Fruit fly (Drosophila melanogaster): ENCODE measurements around the gene CG31917.

Gene CG31917

DNA sequence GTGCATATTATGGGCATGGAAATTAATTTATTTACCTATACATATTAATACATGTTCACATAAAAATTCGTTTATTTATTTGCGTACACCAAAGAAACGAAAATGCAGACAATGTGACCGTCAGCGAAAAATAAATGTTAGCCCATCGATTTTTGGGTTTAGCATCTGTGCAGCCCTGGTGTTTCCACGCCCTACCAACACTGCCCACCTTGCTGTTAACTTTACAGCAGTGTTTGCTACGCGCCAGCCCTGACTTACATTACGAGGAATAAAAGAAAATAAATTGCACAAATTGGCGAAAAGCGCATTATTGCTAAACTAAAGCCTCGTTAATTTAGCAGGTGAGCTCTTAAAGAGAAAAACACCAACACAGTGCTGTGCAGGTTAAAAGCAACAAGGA lies 32.4 kb upstream of the CG31917 start, which contains the start of the genes CG33995, CG44000 and CG44001 (continued):
- no peak for TF ChIP-seq Eip74EF (GFP tag; optimal IDR thresholded peaks at IDR 0.05)
- TF ChIP-seq CG15514 (GFP tag; optimal IDR thresholded peaks at IDR 0.05): peak; percentile 84
- peak; percentile 96 for TF ChIP-seq Ets65A (GFP tag)
- TF ChIP-seq Pdp1 (GFP tag; optimal IDR thresholded peaks at IDR 0.05): peak; percentile 23 to 76
- peak; percentile 50 for TF ChIP-seq Max (GFP tag; optimal IDR thresholded peaks at IDR 0.05)
- peak; percentile 2 for TF ChIP-seq Jarid2 (GFP tag; optimal IDR thresholded peaks at IDR 0.05)
- no peak for TF ChIP-seq CG6854 (GFP tag; optimal IDR thresholded peaks at IDR 0.05)
- TF ChIP-seq CG10959 (GFP tag; IDR thresholded peaks at IDR 0.05): no peak
- no peak for TF ChIP-seq CG2199 (GFP tag; IDR thresholded peaks at IDR 0.05)
- no peak for TF ChIP-seq toy (GFP tag; IDR thresholded peaks at IDR 0.05)
- TF ChIP-seq phol (tag; optimal IDR thresholded peaks at IDR 0.05): peak; percentile 66
- no peak for TF ChIP-seq D19B (GFP tag; optimal IDR thresholded peaks at IDR 0.05)
- no peak for TF ChIP-seq dimm (GFP tag; IDR thresholded peaks at IDR 0.05)
- TF ChIP-seq Doc2 (GFP tag; IDR thresholded peaks at IDR 0.05): no peak
- no peak for TF ChIP-seq corto (GFP tag; optimal IDR thresholded peaks at IDR 0.05)
- TF ChIP-seq Ets97D (GFP tag; optimal IDR thresholded peaks at IDR 0.05): peak; percentile 85
- peak; percentile 23 for TF ChIP-seq p53 (GFP tag; optimal IDR thresholded peaks at IDR 0.05)
- TF ChIP-seq CG3838 (GFP tag; optimal IDR thresholded peaks at IDR 0.05): no peak
- peak; percentile 43; the same call in 1 of the 2 replicates for TF ChIP-seq amos (GFP tag; IDR thresholded peaks at IDR 0.05; ENCODE audit: partially characterized antibody)
- no peak for TF ChIP-seq Hand (GFP tag; optimal IDR thresholded peaks at IDR 0.05)
- peak; percentile 23 for TF ChIP-seq dmrt11E (tag; optimal IDR thresholded peaks at IDR 0.05)
- TF ChIP-seq hkb (optimal IDR thresholded peaks at IDR 0.05): peak; percentile 25
- TF ChIP-seq hkb (GFP tag; IDR thresholded peaks at IDR 0.05): no peak
- peak; percentile 16 for TF ChIP-seq Nf-YC (tag; optimal IDR thresholded peaks at IDR 0.05)
- peak; percentile 50 for TF ChIP-seq H2.0 (GFP tag; IDR thresholded peaks at IDR 0.05)
- TF ChIP-seq CG10431 (GFP tag; optimal IDR thresholded peaks at IDR 0.05): no peak
- TF ChIP-seq en (GFP tag; optimal IDR thresholded peaks at IDR 0.05): peak; percentile 45
- TF ChIP-seq az2 (GFP tag; optimal IDR thresholded peaks at IDR 0.05): peak; percentile 12
- TF ChIP-seq Meics (GFP tag; optimal IDR thresholded peaks at IDR 0.05): peak; percentile 45
- TF ChIP-seq ewg (GFP tag; optimal IDR thresholded peaks at IDR 0.05): peak; percentile 30
- peak; percentile 48 for TF ChIP-seq CG8944 (GFP tag; optimal IDR thresholded peaks at IDR 0.05)
- no peak for TF ChIP-seq sd (tag; optimal IDR thresholded peaks at IDR 0.05)
- no peak for TF ChIP-seq seq (GFP tag; IDR thresholded peaks at IDR 0.05)
- TF ChIP-seq CG17328 (GFP tag; IDR thresholded peaks at IDR 0.05): no peak; the same call in 1 of the 2 replicates
- peak; percentile 33 for TF ChIP-seq tx (GFP tag; optimal IDR thresholded peaks at IDR 0.05)
- TF ChIP-seq ranshi (GFP tag; IDR thresholded peaks at IDR 0.05): 0 out of 2 replicates have a peak, but pooled peaks have one; percentile 12
- peak; percentile 46 for TF ChIP-seq zen (tag; optimal IDR thresholded peaks at IDR 0.05)
- no peak for TF ChIP-seq Optix (GFP tag; IDR thresholded peaks at IDR 0.05)
- TF ChIP-seq CG6683 (GFP tag; optimal IDR thresholded peaks at IDR 0.05): no peak
- TF ChIP-seq tap (tag; optimal IDR thresholded peaks at IDR 0.05): peak; percentile 5
- peak; percentile 14 for TF ChIP-seq schlank (tag; optimal IDR thresholded peaks at IDR 0.05)
- TF ChIP-seq NC2β (GFP tag; optimal IDR thresholded peaks at IDR 0.05): peak; percentile 76
- TF ChIP-seq Dp (GFP tag; optimal IDR thresholded peaks at IDR 0.05): peak; percentile 71
- peak; percentile 68 for TF ChIP-seq CG13624 (GFP tag; optimal IDR thresholded peaks at IDR 0.05)
- peak; percentile 22 for TF ChIP-seq twi (tag; optimal IDR thresholded peaks at IDR 0.05)
- peak; percentile 79 for TF ChIP-seq CG33213 (GFP tag; optimal IDR thresholded peaks at IDR 0.05)
- TF ChIP-seq CG2712 (tag; optimal IDR thresholded peaks at IDR 0.05): peak; percentile 36
- peak; percentile 52 for TF ChIP-seq Sry-δ (GFP tag; optimal IDR thresholded peaks at IDR 0.05)
- no peak for TF ChIP-seq grn (GFP tag; optimal IDR thresholded peaks at IDR 0.05)
- TF ChIP-seq CG17385 (GFP tag; optimal IDR thresholded peaks at IDR 0.05): no peak
- TF ChIP-seq crp (GFP tag; optimal IDR thresholded peaks at IDR 0.05): peak in 1 of 2 experiments; percentile 70

All from whole organism, embryonic.